Worm (Caenorhabditis elegans) whole organism, L4 larva: ENCODE measurements around the gene cee-1.
A peak's percentile ranks its signal among the peaks of the same experiment; 100 is the strongest.
"Not testable (repeated sequence)": the region's sequence is repeated elsewhere in the genome, so short reads cannot be mapped to it uniquely, and the experiment has no call there.

Experiments
- D1046.2 ChIP-seq: fragments of 200-800 bp; sonication (Bioruptor generic); IDR thresholded peaks from 2 replicates; pipeline ENCODE4 v1.3.6; 2022; ENCODE audit warnings: missing genetic modification characterization, missing compliant biosample characterization
- F37D6.2 ChIP-seq: sonication (generic microtip); optimal IDR thresholded peaks from 2 replicates; lab custom pipeline; 2016; ENCODE audit warnings: mild to moderate bottlenecking, missing genetic modification characterization, missing compliant biosample characterization
- T26A8.4 ChIP-seq: fragments of 200-800 bp; sonication (Bioruptor generic); IDR thresholded peaks from 2 replicates; pipeline ENCODE4 v1.3.6; 2022; ENCODE audit warnings: missing genetic modification characterization, missing compliant biosample characterization
- Y48G9A.11 ChIP-seq: fragments of 200-800 bp; sonication (Bioruptor generic); IDR thresholded peaks from 2 replicates; pipeline ENCODE4 v1.3.6; 2022; ENCODE audit warnings: missing genetic modification reagents, missing genetic modification characterization, missing compliant biosample characterization
- arid-1 ChIP-seq: fragments of 200-800 bp; sonication (Bioruptor generic); conservative IDR thresholded peaks from 2 replicates; pipeline ENCODE4 v1.3.6; 2022; ENCODE audit warnings: missing genetic modification reagents, missing genetic modification characterization, missing compliant biosample characterization
- ceh-20 ChIP-seq: fragments of 200-800 bp; sonication (Bioruptor generic); IDR thresholded peaks from 2 replicates; pipeline ENCODE4 v1.3.6; 2022; ENCODE audit warnings: missing genetic modification reagents, missing genetic modification characterization, missing compliant biosample characterization
- ces-1 ChIP-seq: fragments of 150-350 bp; sonication (generic microtip); optimal IDR thresholded peaks from 4 replicates; lab custom pipeline; 2014; ENCODE audit warnings: missing biosample characterization, missing genetic modification reagents, missing genetic modification characterization
- ctbp-1 ChIP-seq: fragments of 200-800 bp; sonication (Bioruptor generic); IDR thresholded peaks from 2 replicates; pipeline ENCODE4 v1.3.6; 2022; ENCODE audit warnings: missing genetic modification reagents, missing genetic modification characterization, missing compliant biosample characterization
- dmd-6 ChIP-seq: fragments of 200-800 bp; sonication (Bioruptor generic); IDR thresholded peaks from 2 replicates; pipeline ENCODE4 v1.3.6; 2022; ENCODE audit warnings: missing genetic modification reagents, missing genetic modification characterization, missing compliant biosample characterization
- dmd-9 ChIP-seq: fragments of 200-800 bp; sonication (Bioruptor generic); IDR thresholded peaks from 2 replicates; pipeline ENCODE4 v1.3.6; 2022; ENCODE audit warnings: missing genetic modification reagents, missing genetic modification characterization, missing compliant biosample characterization
- dpl-1 ChIP-seq: fragments of 150-350 bp; optimal IDR thresholded peaks from 2 replicates; lab custom pipeline; 2014; ENCODE audit warnings: missing biosample characterization, missing genetic modification reagents, missing genetic modification characterization
- dve-1 ChIP-seq: sonication (generic microtip); optimal IDR thresholded peaks from 2 replicates; lab custom pipeline; 2017; ENCODE audit warnings: antibody characterized with exemption, mild to moderate bottlenecking, missing genetic modification characterization, missing compliant biosample characterization; ENCODE audit not compliant: insufficient read depth
- egl-43 ChIP-seq: fragments of 200-800 bp; sonication (Bioruptor generic); IDR thresholded peaks from 2 replicates; pipeline ENCODE4 v1.3.6; 2022; ENCODE audit warnings: missing genetic modification reagents, missing genetic modification characterization, missing compliant biosample characterization
- fkh-10 ChIP-seq: fragments of 150-350 bp; optimal IDR thresholded peaks from 2 replicates; lab custom pipeline; 2014; ENCODE audit warnings: missing biosample characterization, missing genetic modification reagents, missing genetic modification characterization
- hlh-11 ChIP-seq: fragments of 200-800 bp; sonication (Bioruptor generic); optimal IDR thresholded peaks from 2 replicates; lab custom pipeline; 2018; ENCODE audit warnings: mild to moderate bottlenecking, missing genetic modification characterization, missing compliant biosample characterization
- hmg-1.1 ChIP-seq: fragments of 200-800 bp; sonication (Bioruptor generic); IDR thresholded peaks from 2 replicates; pipeline ENCODE4 v1.3.6; 2022; ENCODE audit warnings: missing genetic modification reagents, missing genetic modification characterization, missing compliant biosample characterization
- lim-7 ChIP-seq: fragments of 200-800 bp; sonication (Bioruptor generic); IDR thresholded peaks from 2 replicates; pipeline ENCODE4 v1.3.6; 2022; ENCODE audit warnings: missing genetic modification characterization, missing compliant biosample characterization
- lin-1 ChIP-seq: fragments of 200-800 bp; sonication (Bioruptor generic); IDR thresholded peaks from 2 replicates; pipeline ENCODE4 v1.3.6; 2022; ENCODE audit warnings: missing genetic modification reagents, missing genetic modification characterization, missing compliant biosample characterization
- lin-29 ChIP-seq: fragments of 200-800 bp; sonication (Bioruptor generic); IDR thresholded peaks from 2 replicates; pipeline ENCODE4 v1.3.6; 2022; ENCODE audit warnings: missing genetic modification reagents, missing genetic modification characterization, missing compliant biosample characterization
- lin-38 ChIP-seq: fragments of 200-800 bp; sonication (Bioruptor generic); IDR thresholded peaks from 2 replicates; pipeline ENCODE4 v1.3.6; 2022; ENCODE audit warnings: missing genetic modification reagents, missing genetic modification characterization, missing compliant biosample characterization
- lsy-2 ChIP-seq, 2 experiments: fragments of 150-350 bp in 1 of 2; sonication (generic microtip) in 1 of 2; optimal IDR thresholded peaks; 2 replicates each; lab custom pipeline; 2014 to 2017; ENCODE audit warnings: missing biosample characterization in 2 of 2, missing genetic modification characterization in 2 of 2
- madf-9 ChIP-seq: fragments of 200-800 bp; sonication (Bioruptor generic); conservative IDR thresholded peaks from 2 replicates; pipeline ENCODE4 v1.3.6; 2022; ENCODE audit warnings: missing genetic modification reagents, missing genetic modification characterization, missing compliant biosample characterization
- mdt-29 ChIP-seq: fragments of 200-800 bp; sonication (Bioruptor generic); IDR thresholded peaks from 2 replicates; pipeline ENCODE4 v1.3.6; 2022; ENCODE audit warnings: missing genetic modification reagents, missing genetic modification characterization, missing compliant biosample characterization
- mep-1 ChIP-seq: fragments of 150-350 bp; sonication (generic microtip); optimal IDR thresholded peaks from 3 replicates; lab custom pipeline; 2014; ENCODE audit warnings: missing biosample characterization, missing genetic modification characterization
- mes-2 ChIP-seq: sonication (generic microtip); optimal IDR thresholded peaks from 2 replicates; lab custom pipeline; 2016; ENCODE audit warnings: missing genotype, mild to moderate bottlenecking, missing genetic modification characterization, missing compliant biosample characterization; ENCODE audit not compliant: poor library complexity, severe bottlenecking
- mxl-3 ChIP-seq: fragments of 200-800 bp; sonication (Bioruptor generic); optimal IDR thresholded peaks from 2 replicates; lab custom pipeline; 2018; ENCODE audit warnings: mild to moderate bottlenecking, missing genetic modification characterization, missing compliant biosample characterization
- nhr-28 ChIP-seq: fragments of 150-350 bp; optimal IDR thresholded peaks from 2 replicates; lab custom pipeline; 2014; ENCODE audit warnings: missing biosample characterization, missing genetic modification characterization
- nhr-42 ChIP-seq: fragments of 200-800 bp; sonication (Bioruptor generic); IDR thresholded peaks from 2 replicates; pipeline ENCODE4 v1.3.6; 2022; ENCODE audit warnings: missing genetic modification characterization, missing compliant biosample characterization
- nhr-48 ChIP-seq: sonication (generic microtip); optimal IDR thresholded peaks from 2 replicates; lab custom pipeline; 2016; ENCODE audit warnings: mild to moderate bottlenecking, missing genetic modification characterization, missing compliant biosample characterization
- pha-4 ChIP-seq, 2 experiments: fragments of 150-350 bp in 1 of 2; fragments of 200-800 bp in 1 of 2; sonication (Bioruptor generic) in 1 of 2; IDR thresholded peaks in 1 of 2; optimal IDR thresholded peaks in 1 of 2; 2 replicates each; pipeline versions ENCODE4 v1.3.6 to Lab custom; 2014 to 2022; ENCODE audit warnings: missing genetic modification characterization in 2 of 2, missing genetic modification reagents in 2 of 2, missing biosample characterization in 1 of 2, missing compliant biosample characterization in 1 of 2
- php-3 ChIP-seq: fragments of 200-800 bp; sonication (Bioruptor generic); IDR thresholded peaks from 2 replicates; pipeline ENCODE4 v1.3.6; 2022; ENCODE audit warnings: missing genetic modification reagents, missing genetic modification characterization, missing compliant biosample characterization
- rbr-2 ChIP-seq: sonication (generic microtip); optimal IDR thresholded peaks from 2 replicates; lab custom pipeline; 2016; ENCODE audit warnings: missing genotype, missing genetic modification characterization, missing compliant biosample characterization
- set-16 ChIP-seq: fragments of 200-800 bp; sonication (Bioruptor generic); IDR thresholded peaks from 2 replicates; pipeline ENCODE4 v1.3.6; 2022; ENCODE audit warnings: missing genetic modification reagents, missing genetic modification characterization, missing compliant biosample characterization
- snpc-1.2 ChIP-seq: fragments of 200-800 bp; sonication (Bioruptor generic); IDR thresholded peaks from 2 replicates; pipeline ENCODE4 v1.3.6; 2022; ENCODE audit warnings: missing genetic modification reagents, missing genetic modification characterization, missing compliant biosample characterization
- snpc-4 ChIP-seq: fragments of 150-350 bp; optimal IDR thresholded peaks from 2 replicates; lab custom pipeline; 2014; ENCODE audit warnings: missing biosample characterization, missing genetic modification characterization
- unc-62 ChIP-seq, 3 experiments: fragments of 150-350 bp in 1 of 3; sonication (generic microtip); optimal IDR thresholded peaks in 2 of 3; peaks in 1 of 3; 1 replicate in 1 of 3; 2 replicates in 2 of 3; lab custom pipeline; 2014 to 2017; ENCODE audit warnings: missing biosample characterization in 3 of 3, missing genetic modification characterization in 3 of 3, missing genetic modification reagents in 3 of 3, missing genotype in 1 of 3
- vab-7 ChIP-seq: fragments of 200-800 bp; sonication (Bioruptor generic); IDR thresholded peaks from 2 replicates; pipeline ENCODE4 v1.3.6; 2022; ENCODE audit warnings: missing genetic modification reagents, missing genetic modification characterization, missing compliant biosample characterization
- ztf-11 ChIP-seq: fragments of 150-350 bp; optimal IDR thresholded peaks from 2 replicates; lab custom pipeline; 2014; ENCODE audit warnings: missing biosample characterization, missing genetic modification characterization

cee-1 gene

DNA sequence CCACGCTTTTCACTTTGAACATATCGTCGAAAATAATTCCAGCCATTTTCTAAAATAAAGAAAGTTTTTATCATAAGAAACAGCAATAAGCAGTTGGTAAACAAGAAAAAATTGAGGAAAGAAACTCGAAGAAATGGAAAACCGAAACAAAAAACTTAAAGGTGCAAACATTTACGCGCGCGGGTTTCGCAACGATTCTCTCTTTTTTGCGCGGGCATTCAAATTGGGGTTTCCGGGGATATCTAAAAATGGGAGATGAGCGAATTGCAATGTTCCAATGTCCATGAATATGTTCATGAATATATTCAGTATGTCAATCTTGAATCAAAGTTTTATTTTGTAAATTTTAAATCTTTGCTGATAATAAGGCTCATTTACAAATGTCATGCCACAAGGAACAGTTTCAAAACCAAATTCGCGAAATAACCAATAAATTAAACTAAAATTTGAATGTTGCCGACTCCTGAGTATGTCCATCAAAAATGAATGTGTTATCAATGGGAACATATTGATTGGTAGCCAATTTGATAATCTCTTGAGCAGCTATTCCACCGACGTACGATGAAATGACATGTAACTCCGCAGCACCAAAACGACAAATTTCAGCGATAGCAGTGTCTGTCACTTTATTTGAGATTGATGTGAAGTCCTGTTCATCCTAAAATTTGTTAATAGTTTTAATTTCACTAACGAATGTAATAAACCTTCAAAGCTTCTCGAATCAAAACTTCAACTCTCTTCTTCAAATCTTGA is 5.6 kb downstream of the cee-1 start, which contains the start of gene rpb-8 (continued):
- peak; percentile 34 for TF ChIP-seq mep-1
- TF ChIP-seq, all 104 proteins: peak for 12

DNA sequence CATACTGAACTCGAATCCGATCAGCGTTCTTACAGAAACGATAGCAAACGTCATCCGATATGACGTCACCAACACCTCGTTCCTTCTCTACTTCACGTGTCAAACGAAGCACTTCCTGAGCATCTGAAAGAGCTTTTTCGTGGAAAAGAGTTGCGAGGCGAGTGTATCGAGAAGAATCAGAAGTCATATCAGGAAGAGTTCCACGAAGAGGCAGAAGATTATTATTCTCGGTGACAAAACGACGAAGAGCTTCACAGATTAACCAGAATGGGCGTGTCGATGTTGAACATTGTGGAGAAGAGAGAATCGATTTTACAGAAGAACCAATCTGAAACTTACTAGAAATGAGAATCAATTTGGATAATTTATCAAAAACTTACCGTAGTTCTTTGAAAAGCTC is 6.4 kb downstream of the cee-1 start:
- no peak for TF ChIP-seq fkh-10 (GFP tag; lab: Kevin White, UChicago)
- no peak for TF ChIP-seq snpc-4 (tag; lab: Kevin White, UChicago)
- no peak for TF ChIP-seq ztf-11
- no peak for TF ChIP-seq nhr-48 (tag; lab: Kevin White, UChicago)
- no peak for TF ChIP-seq hlh-11
- no peak for TF ChIP-seq hmg-1.1
- TF ChIP-seq lsy-2 (tag; optimal IDR thresholded peaks at IDR 0.05; lab: Kevin White, UChicago): no peak
- TF ChIP-seq unc-62 (GFP tag; optimal IDR thresholded peaks at IDR 0.05 in 1 of 2; lab: Kevin White, UChicago): peak in 1 of 2 experiments; percentile 95
- TF ChIP-seq unc-62 (tag; optimal IDR thresholded peaks at IDR 0.05; lab: Kevin White, UChicago): no peak

DNA sequence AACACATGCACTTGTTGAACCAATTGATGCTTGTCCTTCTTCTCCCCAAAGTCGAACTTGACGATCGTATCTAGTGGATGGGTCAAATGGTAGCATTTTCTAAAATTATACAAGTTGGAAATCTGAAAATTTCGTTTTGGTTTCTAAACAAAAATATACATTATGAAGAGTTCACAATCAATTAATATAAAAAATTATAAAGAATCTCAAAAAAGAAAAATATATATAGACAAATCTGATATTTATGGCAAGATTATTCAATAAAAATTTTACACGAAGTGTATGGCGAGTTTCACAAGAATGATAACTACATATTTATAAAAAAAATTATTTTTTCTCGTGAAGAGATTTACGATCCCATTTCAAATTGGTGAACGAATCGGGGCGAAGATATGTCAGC is 7.7 kb downstream of the cee-1 start, which contains the start of gene ula-1:
ula-1 (minus strand) TSS at position 101 of the 400 bp plus-strand sequence.
- TF ChIP-seq lin-1 (GFP tag; lab: Robert Waterston, UW): no peak
- TF ChIP-seq, all 104 proteins: peak for 0

DNA sequence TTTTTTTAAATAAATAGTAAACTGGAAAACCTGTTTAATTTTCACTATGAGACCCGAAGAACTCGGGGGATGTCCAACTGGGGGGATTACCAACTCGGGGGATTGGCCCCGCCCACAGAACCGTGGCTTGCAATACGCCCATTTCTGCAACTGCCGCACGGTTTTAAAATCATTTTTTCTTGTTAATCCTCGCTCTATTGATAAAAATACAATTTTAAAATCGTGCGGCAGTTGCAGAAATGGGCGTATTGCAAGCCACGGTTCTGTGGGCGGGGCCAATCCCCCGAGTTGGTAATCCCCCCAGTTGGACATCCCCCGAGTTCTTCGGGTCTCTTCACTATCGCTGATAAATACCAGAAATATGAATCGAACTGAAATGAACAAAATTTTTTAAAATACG is 9.5 kb downstream of the cee-1 start, which contains the start of gene mmab-1:
mmab-1 (minus strand) TSS at position 95 of the 400 bp plus-strand sequence.
- 0 out of 2 replicates have a peak, but pooled peaks have one; percentile 40 for TF ChIP-seq arid-1 (GFP tag; lab: Robert Waterston, UW)
- TF ChIP-seq ces-1 (GFP tag; lab: Kevin White, UChicago): peak; percentile 27
- 0 out of 2 replicates have a peak, but pooled peaks have one; percentile 8 for TF ChIP-seq lin-29 (GFP tag; lab: Robert Waterston, UW)
- peak; percentile 34 for TF ChIP-seq dpl-1 (GFP tag; lab: Kevin White, UChicago)
- TF ChIP-seq mdt-29: peak; percentile 41; the same call in 1 of the 2 replicates
- peak; percentile 3 for TF ChIP-seq mxl-3
- peak; percentile 29; the same call in 1 of the 2 replicates for TF ChIP-seq php-3 (GFP tag; lab: Robert Waterston, UW)
- TF ChIP-seq lsy-2 (tag; optimal IDR thresholded peaks at IDR 0.05; lab: Kevin White, UChicago): peak in 1 of 2 experiments; percentile 33
- TF ChIP-seq set-16 (GFP tag; lab: Robert Waterston, UW): peak; percentile 14; the same call in 1 of the 2 replicates
- 0 out of 2 replicates have a peak, but pooled peaks have one; percentile 20 for TF ChIP-seq snpc-1.2 (GFP tag; lab: Robert Waterston, UW)
- TF ChIP-seq dmd-9 (GFP tag; lab: Robert Waterston, UW): peak; percentile 68; the same call in 1 of the 2 replicates
- TF ChIP-seq dve-1 (tag; lab: Kevin White, UChicago): peak; percentile 29
- TF ChIP-seq Y48G9A.11 (GFP tag; lab: Robert Waterston, UW): peak; percentile 49; the same call in 1 of the 2 replicates
- TF ChIP-seq ceh-20 (GFP tag; lab: Robert Waterston, UW): peak; percentile 74
- TF ChIP-seq lin-38 (GFP tag; lab: Robert Waterston, UW): peak; percentile 87
- peak; percentile 50 for TF ChIP-seq rbr-2
- TF ChIP-seq egl-43 (GFP tag; lab: Robert Waterston, UW): peak; percentile 64; the same call in 1 of the 2 replicates
- peak; percentile 35 for TF ChIP-seq mep-1
- TF ChIP-seq mes-2 (tag; lab: Kevin White, UChicago): peak; percentile 71
- TF ChIP-seq lim-7 (GFP tag; lab: Robert Waterston, UW): peak; percentile 45; the same call in 1 of the 2 replicates
- TF ChIP-seq D1046.2 (GFP tag; lab: Robert Waterston, UW): 0 out of 2 replicates have a peak, but pooled peaks have one; percentile 20
- TF ChIP-seq dmd-6 (GFP tag; lab: Robert Waterston, UW): peak; percentile 56
- peak; percentile 65; the same call in 1 of the 2 replicates for TF ChIP-seq madf-9 (GFP tag; lab: Robert Waterston, UW)
- TF ChIP-seq nhr-42 (GFP tag; lab: Robert Waterston, UW): peak; percentile 74; the same call in 1 of the 2 replicates
- peak; percentile 4 for TF ChIP-seq nhr-28 (tag; lab: Kevin White, UChicago)
- peak; percentile 21; the same call in 1 of the 2 replicates for TF ChIP-seq pha-4 (GFP tag; IDR thresholded peaks at IDR 0.05; lab: Robert Waterston, UW)
- TF ChIP-seq pha-4 (tag; optimal IDR thresholded peaks at IDR 0.05; lab: Kevin White, UChicago): not testable (repeated sequence)
- peak; percentile 80 for TF ChIP-seq vab-7 (GFP tag; lab: Robert Waterston, UW)
- peak; percentile 21 for TF ChIP-seq F37D6.2
- peak; percentile 65 for TF ChIP-seq hmg-1.1
- TF ChIP-seq ctbp-1 (GFP tag; lab: Robert Waterston, UW): peak; percentile 85
- peak; percentile 38 for TF ChIP-seq T26A8.4
- peak; percentile 36 for TF ChIP-seq hlh-11
